Worm (Caenorhabditis elegans): ENCODE data around the gene M110.3.

DNA sequence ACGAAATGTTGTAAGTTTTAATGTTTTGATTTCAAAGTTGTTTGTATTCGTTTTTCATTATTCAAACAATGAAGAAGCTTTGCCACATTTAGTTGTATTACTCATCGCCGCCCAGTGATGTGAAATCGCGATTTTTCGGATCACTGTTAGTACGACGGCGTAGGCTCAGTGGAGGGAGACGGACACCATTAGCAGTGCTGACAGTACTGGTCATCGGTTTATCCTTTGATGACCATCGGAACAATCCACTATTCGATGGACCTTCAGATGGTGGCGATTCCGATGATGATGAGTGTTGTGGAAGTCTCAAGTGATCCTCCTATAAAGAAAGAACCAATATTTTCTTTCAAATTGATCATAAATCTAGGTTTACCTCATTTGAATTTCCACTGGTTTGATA, 28.9 kb downstream of the M110.3 start:
- TF ChIP-seq ztf-11 (tag; optimal IDR thresholded peaks at IDR 0.05), result no peak
- no peak for TF ChIP-seq lsy-2 (tag; optimal IDR thresholded peaks at IDR 0.05)
- TF ChIP-seq nhr-76 (tag; optimal IDR thresholded peaks at IDR 0.05), result no peak
